Fruit fly (Drosophila melanogaster) whole organism, embryonic: ENCODE measurements around the gene CNMaR.

Source experiments
- Antp ChIP-seq: fragments of 200-800 bp; sonication (Bioruptor generic); optimal IDR thresholded peaks from 3 replicates; lab custom pipeline; 2016; ENCODE audit warnings: missing biosample characterization, missing genetic modification characterization
- Asciz ChIP-seq: fragments of 200-800 bp; sonication (Bioruptor generic); optimal IDR thresholded peaks from 2 replicates; lab custom pipeline; 2017; ENCODE audit warnings: missing biosample characterization, mild to moderate bottlenecking, missing genetic modification characterization, missing genetic modification reagents
- CG10565 ChIP-seq: fragments of 200-800 bp; sonication (Bioruptor generic); optimal IDR thresholded peaks from 3 replicates; lab custom pipeline; 2016; ENCODE audit warnings: missing biosample characterization, mild to moderate bottlenecking, missing genetic modification characterization
- CG10654 ChIP-seq: fragments of 200-800 bp; sonication (Bioruptor generic); optimal IDR thresholded peaks from 2 replicates; lab custom pipeline; 2016; ENCODE audit warnings: missing biosample characterization, missing genetic modification characterization
- CG10979 ChIP-seq: fragments of 200-800 bp; sonication (Bioruptor generic); optimal IDR thresholded peaks from 2 replicates; lab custom pipeline; 2018; ENCODE audit warnings: missing biosample characterization, mild to moderate bottlenecking, missing genetic modification characterization, moderate library complexity
- CG12071 ChIP-seq: fragments of 200-800 bp; sonication (Bioruptor generic); optimal IDR thresholded peaks from 3 replicates; lab custom pipeline; 2018; ENCODE audit warnings: missing biosample characterization, mild to moderate bottlenecking, missing genetic modification characterization
- CG12744 ChIP-seq: fragments of 200-800 bp; sonication (Bioruptor generic); optimal IDR thresholded peaks from 2 replicates; lab custom pipeline; 2016; ENCODE audit warnings: missing biosample characterization, missing genetic modification characterization
- CG15696 ChIP-seq: fragments of 200-800 bp; sonication (Bioruptor generic); optimal IDR thresholded peaks from 2 replicates; lab custom pipeline; 2019; ENCODE audit warnings: missing biosample characterization, mild to moderate bottlenecking, missing genetic modification characterization, moderate library complexity
- CG16813 ChIP-seq: fragments of 200-800 bp; sonication (Bioruptor generic); IDR thresholded peaks from 3 replicates; pipeline ENCODE4 v1.3.6; 2022; ENCODE audit warnings: missing biosample characterization, missing genetic modification characterization; ENCODE audit not compliant: partially characterized antibody
- CG17361 ChIP-seq: fragments of 200-800 bp; sonication (Bioruptor generic); IDR thresholded peaks from 3 replicates; pipeline ENCODE4 v1.3.6; 2022; ENCODE audit warnings: missing biosample characterization, missing genetic modification characterization
- CG1832 ChIP-seq: fragments of 200-800 bp; sonication (Bioruptor generic); optimal IDR thresholded peaks from 2 replicates; lab custom pipeline; 2017; ENCODE audit warnings: missing biosample characterization, mild to moderate bottlenecking, missing genetic modification characterization, inconsistent platforms
- CG2129 ChIP-seq: fragments of 200-800 bp; sonication (Bioruptor generic); IDR thresholded peaks from 2 replicates; pipeline ENCODE4 v1.3.6; 2022; ENCODE audit warnings: missing biosample characterization, missing genetic modification characterization; ENCODE audit not compliant: partially characterized antibody
- CG30403 ChIP-seq: fragments of 200-800 bp; sonication (Bioruptor generic); optimal IDR thresholded peaks from 3 replicates; lab custom pipeline; 2016; ENCODE audit warnings: missing biosample characterization, missing genetic modification characterization
- CG31224 ChIP-seq: fragments of 200-800 bp; sonication (Bioruptor generic); IDR thresholded peaks from 2 replicates; pipeline ENCODE4 v1.3.6; 2022; ENCODE audit warnings: missing biosample characterization, missing genetic modification characterization
- CG34422 ChIP-seq: fragments of 200-800 bp; sonication (Bioruptor generic); IDR thresholded peaks from 3 replicates; pipeline ENCODE4 v1.3.6; 2022; ENCODE audit warnings: missing biosample characterization, missing genetic modification characterization
- CG4424 ChIP-seq: fragments of 200-800 bp; sonication (Bioruptor generic); optimal IDR thresholded peaks from 3 replicates; lab custom pipeline; 2016; ENCODE audit warnings: missing biosample characterization, missing genetic modification characterization
- CG4820 ChIP-seq: fragments of 200-800 bp; sonication (Bioruptor generic); optimal IDR thresholded peaks from 3 replicates; lab custom pipeline; 2016; ENCODE audit warnings: missing biosample characterization, missing genetic modification characterization
- CG7357 ChIP-seq: fragments of 200-800 bp; sonication (Bioruptor generic); IDR thresholded peaks from 3 replicates; pipeline ENCODE4 v1.3.6; 2022; ENCODE audit warnings: missing biosample characterization, missing genetic modification characterization
- CG9817 ChIP-seq: fragments of 200-800 bp; sonication (Bioruptor generic); optimal IDR thresholded peaks from 2 replicates; lab custom pipeline; 2018; ENCODE audit warnings: missing biosample characterization, mild to moderate bottlenecking, missing genetic modification characterization, moderate library complexity
- CoRest ChIP-seq: fragments of 200-800 bp; sonication (Bioruptor generic); optimal IDR thresholded peaks from 3 replicates; lab custom pipeline; 2018; ENCODE audit warnings: missing biosample characterization, mild to moderate bottlenecking, missing genetic modification characterization, moderate library complexity
- D19A ChIP-seq: fragments of 200-800 bp; optimal IDR thresholded peaks from 3 replicates; lab custom pipeline; 2019; ENCODE audit warnings: missing biosample characterization, mild to moderate bottlenecking, missing genetic modification characterization, moderate library complexity
- Dref ChIP-seq: fragments of 200-800 bp; sonication (Bioruptor generic); IDR thresholded peaks from 2 replicates; pipeline ENCODE4 v1.3.6; 2022; ENCODE audit warnings: missing biosample characterization, missing genetic modification characterization
- Ets65A ChIP-seq: fragments of 200-800 bp; sonication (Bioruptor generic); peaks from one replicate; lab custom pipeline; 2016; ENCODE audit warnings: missing biosample characterization, missing genetic modification characterization
- Fer3 ChIP-seq: fragments of 200-800 bp; sonication (Bioruptor generic); optimal IDR thresholded peaks from 2 replicates; lab custom pipeline; 2018; ENCODE audit warnings: missing biosample characterization, mild to moderate bottlenecking, missing genetic modification characterization, moderate library complexity
- Gsc ChIP-seq: fragments of 200-800 bp; sonication (Bioruptor generic); IDR thresholded peaks from 2 replicates; pipeline ENCODE4 v1.3.6; 2022; ENCODE audit warnings: missing biosample characterization, missing genetic modification characterization
- Hr39 ChIP-seq: fragments of >200 bp; optimal IDR thresholded peaks from 2 replicates; lab custom pipeline; 2017
- Hr78 ChIP-seq, 2 experiments: fragments of 200-800 bp in 1 of 2; fragments of >200 bp in 1 of 2; sonication (Bioruptor generic) in 1 of 2; optimal IDR thresholded peaks; 2 replicates each; lab custom pipeline; 2017 to 2019; ENCODE audit warnings: missing biosample characterization in 2 of 2, missing genetic modification characterization in 2 of 2, mild to moderate bottlenecking in 1 of 2, moderate library complexity in 1 of 2
- NfI ChIP-seq: fragments of 200-800 bp; sonication (Bioruptor generic); optimal IDR thresholded peaks from 3 replicates; lab custom pipeline; 2018; ENCODE audit warnings: missing biosample characterization, mild to moderate bottlenecking, missing genetic modification characterization, moderate library complexity
- Oaz ChIP-seq: fragments of 200-800 bp; sonication (Bioruptor generic); IDR thresholded peaks from 2 replicates; pipeline ENCODE4 v1.3.6; 2022; ENCODE audit warnings: missing biosample characterization, missing genetic modification characterization
- Optix ChIP-seq: fragments of 200-800 bp; sonication (Bioruptor generic); IDR thresholded peaks from 3 replicates; pipeline ENCODE4 v1.3.6; 2022; ENCODE audit warnings: missing biosample characterization, missing genetic modification characterization
- Sry-β ChIP-seq: fragments of 200-800 bp; sonication (Bioruptor generic); optimal IDR thresholded peaks from 2 replicates; lab custom pipeline; 2018; ENCODE audit warnings: missing biosample characterization, mild to moderate bottlenecking, missing genetic modification characterization, moderate library complexity
- Xbp1 ChIP-seq: fragments of 200-800 bp; sonication (Bioruptor generic); optimal IDR thresholded peaks from 3 replicates; lab custom pipeline; 2016; ENCODE audit warnings: missing biosample characterization, mild to moderate bottlenecking, missing genetic modification characterization
- ash1 ChIP-seq: fragments of 200-800 bp; sonication (Bioruptor generic); optimal IDR thresholded peaks from 2 replicates; lab custom pipeline; 2018; ENCODE audit warnings: missing biosample characterization, mild to moderate bottlenecking, missing genetic modification characterization
- caup ChIP-seq: fragments of 200-800 bp; sonication (Bioruptor generic); optimal IDR thresholded peaks from 3 replicates; lab custom pipeline; 2017; ENCODE audit warnings: missing biosample characterization, mild to moderate bottlenecking, missing genetic modification characterization, moderate library complexity; ENCODE audit not compliant: severe bottlenecking
- chif ChIP-seq, 2 experiments: fragments of 200-800 bp; sonication (Bioruptor generic); optimal IDR thresholded peaks; 3 replicates each; lab custom pipeline; 2016; ENCODE audit warnings: missing biosample characterization in 2 of 2, missing genetic modification characterization in 2 of 2
- chinmo ChIP-seq: fragments of 200-800 bp; sonication (Bioruptor generic); IDR thresholded peaks from 4 replicates; pipeline ENCODE4 v1.3.6; 2022; ENCODE audit warnings: missing biosample characterization, missing genetic modification characterization; ENCODE audit not compliant: partially characterized antibody
- chn ChIP-seq: fragments of 200-800 bp; sonication (Bioruptor generic); optimal IDR thresholded peaks from 2 replicates; lab custom pipeline; 2016; ENCODE audit warnings: missing biosample characterization, missing genetic modification characterization
- da ChIP-seq: fragments of 200-800 bp; sonication (Bioruptor generic); optimal IDR thresholded peaks from 2 replicates; lab custom pipeline; 2016; ENCODE audit warnings: missing biosample characterization, missing genetic modification characterization
- ems ChIP-seq: fragments of 200-800 bp; sonication (Bioruptor generic); optimal IDR thresholded peaks from 3 replicates; lab custom pipeline; 2016; ENCODE audit warnings: missing biosample characterization, missing genetic modification characterization
- eve ChIP-seq, 2 experiments: fragments of >200 bp; optimal IDR thresholded peaks; 2 replicates each; lab custom pipeline; 2017; ENCODE audit warnings: missing biosample characterization in 2 of 2, missing genetic modification characterization in 2 of 2
- ftz-f1 ChIP-seq: fragments of 200-800 bp; sonication (Bioruptor generic); optimal IDR thresholded peaks from 2 replicates; lab custom pipeline; 2016; ENCODE audit warnings: missing biosample characterization, missing genetic modification characterization
- gcm ChIP-seq: fragments of 200-800 bp; sonication (Bioruptor generic); optimal IDR thresholded peaks from 2 replicates; lab custom pipeline; 2019; ENCODE audit warnings: missing biosample characterization, mild to moderate bottlenecking, missing genetic modification characterization, moderate library complexity
- kay ChIP-seq: fragments of 200-800 bp; sonication (Bioruptor generic); optimal IDR thresholded peaks from 2 replicates; lab custom pipeline; 2016; ENCODE audit warnings: missing biosample characterization, missing genetic modification characterization
- nerfin-2 ChIP-seq: fragments of 200-800 bp; sonication (Bioruptor generic); IDR thresholded peaks from 2 replicates; pipeline ENCODE4 v1.3.6; 2022; ENCODE audit warnings: missing biosample characterization, missing genetic modification characterization; ENCODE audit not compliant: partially characterized antibody
- pita ChIP-seq: fragments of 200-800 bp; sonication (Bioruptor generic); optimal IDR thresholded peaks from 2 replicates; lab custom pipeline; 2017; ENCODE audit warnings: missing biosample characterization, mild to moderate bottlenecking, missing genetic modification characterization
- slou ChIP-seq: fragments of 200-800 bp; sonication (Bioruptor generic); optimal IDR thresholded peaks from 3 replicates; lab custom pipeline; 2016; ENCODE audit warnings: missing biosample characterization, missing genetic modification characterization
- tna ChIP-seq: fragments of 200-800 bp; sonication (Bioruptor generic); IDR thresholded peaks from 2 replicates; pipeline ENCODE4 v1.3.6; 2022; ENCODE audit warnings: missing biosample characterization, missing genetic modification characterization; ENCODE audit not compliant: partially characterized antibody
- trh ChIP-seq: fragments of 200-800 bp; sonication (Bioruptor generic); optimal IDR thresholded peaks from 2 replicates; lab custom pipeline; 2016; ENCODE audit warnings: missing biosample characterization, missing genetic modification characterization
- ttk ChIP-seq: fragments of 200-800 bp; sonication (Bioruptor generic); IDR thresholded peaks from 2 replicates; pipeline ENCODE4 v2.1.2; 2022; ENCODE audit warnings: missing biosample characterization, missing genetic modification characterization
- usp ChIP-seq: fragments of >200 bp; optimal IDR thresholded peaks from 2 replicates; lab custom pipeline; 2017; ENCODE audit warnings: missing biosample characterization, missing genetic modification characterization
- vnd ChIP-seq: fragments of 200-800 bp; sonication (Bioruptor generic); IDR thresholded peaks from 3 replicates; pipeline ENCODE4 v1.3.6; 2022; ENCODE audit warnings: missing biosample characterization, missing genetic modification characterization; ENCODE audit not compliant: partially characterized antibody

CNMaR gene

dm6 chr3L:9698193-9698642 is 54.3 kb downstream of the CNMaR start, which contains the start of gene Ubc4 (continued):
- TF ChIP-seq Hr39 (lab: Kevin White, UChicago) (no peak), Fer3 (tag; lab: Kevin White, UChicago) (no peak), Ets65A (peak; percentile 49), pita (GFP tag; lab: Kevin White, UChicago) (no peak), CG10565 (GFP tag; lab: Kevin White, UChicago) (no peak), Oaz (GFP tag; lab: Robert Waterston, UW) (no peak), CG12071 (no peak), Antp (GFP tag; lab: Kevin White, UChicago) (peak; percentile 25), tna (GFP tag; lab: Robert Waterston, UW) (peak; percentile 71), CG10654 (no peak), ttk (no peak), CoRest (tag; lab: Kevin White, UChicago) (peak; percentile 4), Optix (no peak), ash1 (GFP tag; lab: Kevin White, UChicago) (no peak), usp (GFP tag; lab: Kevin White, UChicago) (no peak), CG7357 (GFP tag; lab: Robert Waterston, UW) (no peak), gcm (GFP tag; lab: Kevin White, UChicago) (no peak), Gsc (GFP tag; lab: Robert Waterston, UW) (no peak), Asciz (GFP tag; lab: Kevin White, UChicago) (no peak), chinmo (GFP tag; lab: Robert Waterston, UW) (peak; percentile 66; the same call in 3 of the 4 replicates), kay (GFP tag; lab: Kevin White, UChicago) (no peak), CG10979 (tag; lab: Kevin White, UChicago) (no peak), CG1832 (GFP tag; lab: Kevin White, UChicago) (no peak), eve (GFP tag; optimal IDR thresholded peaks at IDR 0.05; lab: Kevin White, UChicago) (no peak), chn (GFP tag; lab: Kevin White, UChicago) (no peak), Xbp1 (GFP tag; lab: Kevin White, UChicago) (peak; percentile 5), caup (GFP tag; lab: Kevin White, UChicago) (no peak), CG15696 (tag; lab: Kevin White, UChicago) (no peak), Sry-β (GFP tag; lab: Kevin White, UChicago) (peak; percentile 38), vnd (GFP tag; lab: Robert Waterston, UW) (peak; percentile 71), da (GFP tag; lab: Kevin White, UChicago) (no peak), CG17361 (GFP tag; lab: Robert Waterston, UW) (no peak), Hr78 (GFP tag; optimal IDR thresholded peaks at IDR 0.05; lab: Kevin White, UChicago) (no peak), nerfin-2 (GFP tag; lab: Robert Waterston, UW) (peak; percentile 56), CG34422 (GFP tag; lab: Robert Waterston, UW) (0 out of 3 replicates have a peak, but pooled peaks have one; percentile 28), CG31224 (GFP tag; lab: Robert Waterston, UW) (no peak), CG9817 (tag; lab: Kevin White, UChicago) (no peak), ftz-f1 (no peak), CG30403 (GFP tag; lab: Kevin White, UChicago) (no peak), ems (GFP tag; lab: Kevin White, UChicago) (no peak), slou (GFP tag; lab: Kevin White, UChicago) (no peak), trh (GFP tag; lab: Kevin White, UChicago) (no peak), CG2129 (GFP tag; lab: Robert Waterston, UW) (0 out of 2 replicates have a peak, but pooled peaks have one; percentile 22), CG4424 (GFP tag; lab: Kevin White, UChicago) (no peak), D19A (tag; lab: Kevin White, UChicago) (no peak), NfI (GFP tag; lab: Kevin White, UChicago) (no peak), CG16813 (GFP tag; lab: Robert Waterston, UW) (peak; percentile 75), chif (GFP tag; optimal IDR thresholded peaks at IDR 0.05; lab: Kevin White, UChicago) (no peak), Dref (GFP tag; lab: Robert Waterston, UW) (peak; percentile 93), CG4820 (GFP tag; lab: Kevin White, UChicago) (no peak), CG12744 (GFP tag; lab: Kevin White, UChicago) (no peak)
